Fruit fly (Drosophila melanogaster) ovary, adult (tissue): ENCODE measurements around the gene Rpp20.

Source experiments
- CG17801 ChIP-seq: fragments of 200-800 bp; optimal IDR thresholded peaks from 2 replicates; lab custom pipeline; 2019; ENCODE audit warnings: missing biosample characterization, mild to moderate bottlenecking, missing genetic modification characterization, moderate library complexity; ENCODE audit not compliant: partially characterized antibody

Rpp20 gene

DNA sequence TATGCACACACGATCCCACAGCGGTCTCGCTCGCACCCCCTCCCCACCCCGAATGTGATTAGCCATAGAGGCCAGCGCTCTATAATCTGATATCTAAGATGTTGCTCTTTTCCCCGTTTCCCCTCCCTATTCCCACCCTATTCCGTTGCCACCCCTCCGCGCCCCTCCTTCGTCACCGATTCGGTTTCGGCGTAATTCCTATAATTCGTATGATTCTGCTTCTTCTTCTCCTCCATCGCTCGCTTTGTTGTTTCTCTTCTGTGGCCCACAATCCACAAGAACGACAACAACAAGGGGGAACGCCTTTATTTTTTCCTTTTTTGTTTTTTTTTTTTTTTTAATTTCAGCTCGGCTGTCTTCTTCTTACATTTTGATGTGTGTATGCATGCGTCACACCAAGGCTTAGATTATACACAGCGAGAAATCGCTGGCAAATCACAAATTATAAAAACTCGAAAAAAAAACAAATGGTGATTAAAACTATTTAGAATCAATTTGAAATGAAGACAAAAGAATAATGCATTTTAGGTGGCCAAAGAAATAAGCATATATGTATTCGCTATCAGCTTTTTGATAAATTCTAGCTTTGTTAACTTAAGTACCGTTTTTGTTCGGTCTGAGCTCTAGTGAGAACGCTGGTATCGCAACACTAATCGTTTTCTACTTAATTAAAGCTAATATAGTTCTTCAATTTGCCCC, 25.7 kb downstream of the Rpp20 start:
- no peak for TF ChIP-seq CG17801 (GFP tag; lab: Kevin White, UChicago)

DNA sequence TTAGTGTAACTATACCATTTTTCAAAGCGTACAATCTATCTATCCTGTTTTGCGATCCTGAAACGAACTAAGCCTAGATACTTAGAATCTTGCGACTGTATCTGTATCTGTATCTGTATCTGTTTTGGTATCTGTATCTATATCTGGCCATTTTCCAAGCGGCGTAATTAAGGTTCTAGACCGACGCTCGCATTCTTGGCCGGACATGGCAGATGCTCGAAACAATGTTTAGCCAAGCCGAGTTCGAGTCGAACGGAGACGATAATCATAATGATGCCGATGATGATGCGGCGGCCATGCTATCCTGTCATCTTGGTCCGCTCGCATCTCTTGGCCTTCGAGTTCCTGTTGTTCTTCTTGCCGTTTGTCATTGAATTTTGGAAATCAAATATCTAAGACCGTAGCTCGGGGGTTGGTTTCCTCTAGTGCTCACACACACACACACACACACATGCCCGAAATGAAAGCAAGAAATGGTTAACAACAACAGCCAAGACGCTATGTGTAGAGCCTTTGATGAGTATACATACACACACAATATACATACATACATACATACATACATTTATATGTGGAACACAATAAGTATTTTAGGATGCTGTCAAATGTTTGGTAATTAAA, 27.9 kb downstream of the Rpp20 start:
- TF ChIP-seq CG17801 (GFP tag; lab: Kevin White, UChicago) = no peak

DNA sequence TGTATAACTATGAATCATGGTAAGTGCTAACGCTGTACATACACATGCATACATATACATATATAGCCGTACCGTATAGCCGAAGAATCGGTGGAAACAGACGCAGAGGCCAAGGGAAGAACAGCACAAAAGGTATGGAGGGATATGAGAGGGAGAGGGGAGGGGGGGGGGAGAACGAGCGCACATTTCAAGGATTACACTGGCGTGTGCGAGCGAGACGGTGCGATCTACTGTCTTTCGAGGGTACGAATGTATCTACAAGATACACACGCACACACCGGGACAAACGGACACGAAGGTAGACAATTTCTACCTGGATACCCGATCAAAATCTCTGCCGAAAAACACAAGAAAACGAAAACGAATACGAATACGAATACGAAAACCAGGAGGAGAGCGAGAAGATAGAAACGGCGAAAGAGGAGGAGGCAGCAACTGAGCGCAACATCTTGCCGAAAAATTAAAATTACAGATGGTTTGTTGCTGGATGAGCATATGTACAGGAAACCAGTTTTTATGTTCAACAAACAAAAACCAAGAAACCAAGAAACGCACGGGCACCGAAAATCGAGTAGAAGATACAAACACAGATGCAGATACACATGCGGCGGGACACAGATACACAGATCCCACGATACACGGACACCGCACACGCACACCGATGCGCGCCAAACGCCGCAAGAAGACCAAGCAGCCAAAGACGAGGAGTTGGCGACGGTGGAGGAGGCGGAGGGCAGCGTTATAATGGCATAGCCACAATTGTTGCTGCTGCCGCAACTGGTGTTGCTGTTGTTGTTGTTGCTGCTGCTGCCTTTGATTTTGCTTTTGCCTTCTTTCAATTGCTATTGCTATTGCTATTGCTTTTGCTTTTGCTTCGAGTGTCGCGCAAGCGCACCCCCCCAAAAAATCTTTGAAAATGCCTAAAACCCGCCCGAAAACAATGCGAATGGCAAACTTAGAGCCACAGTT, 29.8 kb downstream of the Rpp20 start:
- no peak for TF ChIP-seq CG17801 (GFP tag; lab: Kevin White, UChicago)

DNA sequence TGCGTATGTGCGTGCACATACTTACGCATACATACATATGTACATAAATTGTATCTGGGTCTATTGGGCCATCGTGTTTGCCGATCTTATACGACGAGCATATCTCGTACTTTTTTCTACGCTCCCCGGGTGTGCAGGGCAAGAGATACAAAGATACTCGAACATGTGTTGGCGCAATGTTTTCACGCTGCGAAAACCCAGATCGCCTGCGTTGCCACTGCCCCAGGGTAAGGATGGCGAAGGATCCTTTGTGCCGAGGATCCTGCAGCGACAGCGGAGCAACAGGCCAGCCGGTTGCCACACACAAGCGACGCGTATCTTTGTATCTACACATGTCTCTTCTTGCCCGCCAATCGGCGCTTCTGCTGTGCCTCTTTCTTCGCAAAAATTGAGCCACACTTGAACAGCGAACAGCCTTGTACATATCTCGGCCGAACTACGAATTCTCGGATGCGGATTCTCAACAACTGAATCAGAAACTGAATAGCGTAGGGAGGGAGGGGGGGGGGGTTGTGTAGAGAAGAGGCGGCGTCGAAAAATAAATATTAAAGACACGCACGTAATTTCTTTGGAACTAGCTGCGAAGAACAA, 30.9 kb downstream of the Rpp20 start:
- TF ChIP-seq CG17801 (GFP tag; lab: Kevin White, UChicago) = no peak

DNA sequence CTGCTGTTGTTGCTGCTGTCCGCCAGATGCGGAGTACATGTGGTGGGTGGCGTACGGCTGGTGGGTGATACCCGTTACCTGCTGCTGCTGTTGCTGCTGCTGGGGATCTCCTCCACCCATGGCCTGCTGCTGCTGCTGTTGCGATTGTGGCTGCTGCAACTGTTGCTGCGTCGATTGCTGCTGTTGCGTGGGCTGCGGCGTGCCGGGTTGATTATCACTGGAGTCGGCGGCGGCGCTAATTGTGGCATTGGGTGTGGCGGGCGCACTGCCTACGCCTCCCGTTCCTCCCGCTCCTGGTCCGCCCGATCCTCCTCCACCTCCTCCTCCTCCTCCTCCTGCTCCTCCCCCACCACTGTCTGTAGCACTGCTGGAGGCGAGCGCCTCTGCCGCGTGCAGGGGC, 37.6 kb downstream of the Rpp20 start:
- no peak for TF ChIP-seq CG17801 (GFP tag; lab: Kevin White, UChicago)

DNA sequence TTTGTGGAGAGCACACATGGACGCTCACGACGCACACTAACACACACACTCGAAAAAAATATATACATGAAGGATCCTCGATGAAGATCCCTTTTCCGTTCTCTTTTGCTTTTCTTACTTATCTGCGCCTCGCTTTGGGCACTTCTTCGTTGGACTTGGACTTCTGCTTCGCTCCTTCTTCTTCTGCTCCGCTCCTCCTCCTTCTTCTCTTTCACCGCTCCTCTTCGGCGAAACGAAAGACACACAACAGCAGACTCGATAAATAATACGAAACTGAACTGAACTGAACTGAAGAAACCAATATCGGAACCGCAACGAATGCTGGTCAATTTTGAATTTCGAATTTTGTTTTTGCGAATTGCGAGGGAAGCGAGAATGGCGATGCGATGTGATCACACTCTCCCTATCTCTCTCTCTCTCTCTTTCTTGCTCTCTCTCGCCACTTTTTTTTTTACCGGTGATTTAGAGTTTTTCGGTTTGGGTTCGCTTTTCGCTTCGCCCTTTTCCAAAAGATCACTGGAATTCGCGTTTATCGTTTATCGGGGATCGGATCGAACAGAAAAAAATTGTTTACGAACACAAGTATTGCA, 38.6 kb downstream of the Rpp20 start:
- TF ChIP-seq CG17801 (GFP tag; lab: Kevin White, UChicago) = no peak

DNA sequence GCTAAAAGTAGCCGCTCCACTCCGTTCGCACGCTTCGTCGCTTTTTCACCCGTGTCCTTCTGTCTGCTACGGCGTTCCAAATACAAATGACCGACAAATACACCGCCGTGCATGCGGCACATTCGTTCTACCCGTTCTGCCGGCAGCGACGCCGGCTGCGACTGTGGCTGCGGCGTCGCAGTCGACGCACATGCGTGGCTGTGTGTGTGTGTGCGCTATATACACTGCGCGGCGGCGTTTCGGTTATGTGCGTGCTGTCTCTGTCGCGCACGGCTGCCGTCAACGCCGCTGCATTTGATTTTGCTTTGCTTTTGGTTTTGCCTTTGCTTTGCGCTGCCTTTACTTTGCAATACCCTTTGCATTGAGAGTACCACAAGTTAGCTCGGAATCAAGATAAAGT, 39.2 kb downstream of the Rpp20 start, which contains the start of gene zld:
Gene zld (minus strand): TSS at position 92 of the 400 bp plus-strand sequence.
- TF ChIP-seq CG17801 (GFP tag; lab: Kevin White, UChicago) = no peak

DNA sequence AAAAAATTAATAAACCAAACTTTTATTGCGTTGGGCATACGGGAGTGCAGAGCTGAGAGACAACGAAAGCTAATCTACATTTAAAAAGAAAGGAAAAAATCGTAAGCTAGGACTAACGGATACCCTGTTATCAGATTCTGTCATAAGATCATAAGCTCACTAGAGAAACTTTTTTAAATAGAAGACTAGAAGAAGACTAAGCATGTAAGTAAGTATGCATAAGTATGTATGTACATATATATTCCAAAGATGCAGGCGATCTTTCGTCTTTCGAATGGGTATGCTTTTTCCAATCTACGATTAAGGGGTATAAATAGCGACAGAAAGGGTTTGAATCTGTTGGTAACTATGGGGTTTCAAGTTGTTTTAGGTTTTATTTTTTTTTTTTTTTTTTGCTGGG, 40.6 kb downstream of the Rpp20 start:
- TF ChIP-seq CG17801 (GFP tag; lab: Kevin White, UChicago) = no peak

DNA sequence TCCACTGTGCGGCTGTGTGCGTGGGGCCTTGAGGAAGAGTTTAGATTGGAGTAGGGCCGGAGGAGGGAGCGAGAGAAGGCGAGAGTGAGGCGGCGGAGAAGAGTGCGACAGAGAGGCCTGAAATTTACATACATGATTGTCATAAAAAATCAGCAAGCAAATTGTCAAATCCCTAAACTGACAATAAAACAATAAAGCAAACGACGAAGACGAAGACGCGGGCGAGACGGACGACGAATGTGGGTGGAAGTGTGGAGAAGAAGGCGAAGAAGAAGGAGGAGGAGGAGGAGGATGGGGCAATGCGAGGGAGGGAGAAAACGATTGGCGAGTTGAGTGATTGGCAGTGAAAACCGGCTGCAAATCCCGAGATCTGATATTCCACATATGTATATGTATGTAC, 41.2 kb downstream of the Rpp20 start:
- no peak for TF ChIP-seq CG17801 (GFP tag; lab: Kevin White, UChicago)

DNA sequence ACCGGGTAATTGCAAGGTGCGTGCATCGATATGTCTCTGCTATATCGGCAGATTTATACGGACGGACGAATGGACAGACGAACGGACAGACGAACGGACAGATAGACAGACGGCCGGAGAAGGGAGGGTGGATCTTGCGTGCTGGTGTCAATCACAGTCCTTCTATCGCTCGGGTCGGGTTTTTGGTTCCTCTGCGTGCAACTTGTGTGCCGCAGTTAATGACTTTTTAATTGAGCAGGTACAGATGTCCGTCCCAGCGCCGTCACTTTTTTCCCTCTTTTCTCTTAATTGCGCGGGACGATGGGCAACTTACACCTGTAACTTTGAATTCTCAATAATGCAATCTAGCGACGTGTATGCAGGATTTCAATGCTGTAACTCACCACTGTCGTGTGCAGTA, 42.6 kb downstream of the Rpp20 start:
- no peak for TF ChIP-seq CG17801 (GFP tag; lab: Kevin White, UChicago)

DNA sequence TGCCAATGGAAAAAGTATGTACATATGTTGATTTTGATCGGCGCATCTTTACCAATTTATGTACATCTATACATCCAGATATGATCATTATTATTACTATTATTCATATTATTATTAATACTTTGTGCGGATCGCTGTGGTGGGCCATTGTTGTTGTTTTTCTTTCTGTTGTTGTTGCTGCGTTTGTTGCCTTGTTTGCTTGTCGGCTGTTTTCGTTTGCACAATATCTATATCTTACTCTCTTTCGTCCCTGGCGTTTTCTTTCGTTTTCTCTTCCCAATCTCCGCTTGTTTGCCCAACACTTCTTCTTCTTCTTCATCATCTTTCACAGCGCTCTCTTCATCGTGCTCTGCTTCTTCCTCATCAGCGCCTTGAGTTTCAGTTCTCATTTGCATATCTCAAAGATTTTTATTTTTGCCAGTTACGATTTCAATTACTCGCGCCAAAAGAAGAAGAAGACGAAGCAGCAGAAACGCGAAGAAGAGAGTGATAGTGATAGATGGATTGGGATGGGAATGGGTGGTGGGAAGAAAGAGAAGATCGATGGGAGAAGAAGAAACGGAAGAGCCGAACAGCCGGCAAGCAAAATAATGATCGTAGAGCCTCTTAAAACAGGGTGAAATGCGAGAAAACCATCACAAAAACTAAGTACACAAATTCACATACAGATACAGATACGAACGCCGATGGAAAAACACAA, 43.8 kb downstream of the Rpp20 start:
- no peak for TF ChIP-seq CG17801 (GFP tag; lab: Kevin White, UChicago)

DNA sequence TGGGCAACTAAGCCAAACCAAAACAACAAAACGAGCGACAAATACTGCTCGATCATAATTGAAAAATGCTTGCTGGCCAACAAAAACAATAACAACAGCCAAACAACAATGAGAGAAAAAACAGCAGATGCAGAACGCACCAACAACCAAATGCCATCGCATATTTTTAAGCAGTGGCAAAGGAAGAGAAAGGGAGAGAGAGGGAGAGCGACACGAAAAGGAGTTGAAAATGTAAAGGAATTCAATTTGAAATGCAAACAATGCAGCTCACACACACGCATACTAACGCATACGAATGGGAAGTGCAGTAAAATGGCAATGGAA, 44.4 kb downstream of the Rpp20 start:
- no peak for TF ChIP-seq CG17801 (GFP tag; lab: Kevin White, UChicago)

DNA sequence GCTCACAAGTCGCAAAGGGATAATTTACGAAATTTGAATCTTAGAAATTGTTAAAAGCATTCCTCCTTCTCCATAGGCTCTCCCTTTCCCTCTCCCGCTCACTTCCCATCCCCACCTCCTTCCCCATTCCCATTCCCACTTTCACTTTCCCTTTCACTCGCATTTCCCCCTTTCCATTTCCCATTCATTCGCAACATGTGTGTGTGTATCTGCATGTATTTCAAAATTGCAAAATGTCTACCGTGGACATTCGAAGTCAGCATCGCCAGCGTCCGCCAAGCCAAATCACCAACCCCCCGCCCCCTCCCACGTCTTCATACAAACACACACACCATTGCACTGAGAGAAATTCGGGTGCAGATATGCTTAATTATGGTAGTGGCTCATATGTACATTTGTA, 47.6 kb downstream of the Rpp20 start:
- TF ChIP-seq CG17801 (GFP tag; lab: Kevin White, UChicago) = no peak

DNA sequence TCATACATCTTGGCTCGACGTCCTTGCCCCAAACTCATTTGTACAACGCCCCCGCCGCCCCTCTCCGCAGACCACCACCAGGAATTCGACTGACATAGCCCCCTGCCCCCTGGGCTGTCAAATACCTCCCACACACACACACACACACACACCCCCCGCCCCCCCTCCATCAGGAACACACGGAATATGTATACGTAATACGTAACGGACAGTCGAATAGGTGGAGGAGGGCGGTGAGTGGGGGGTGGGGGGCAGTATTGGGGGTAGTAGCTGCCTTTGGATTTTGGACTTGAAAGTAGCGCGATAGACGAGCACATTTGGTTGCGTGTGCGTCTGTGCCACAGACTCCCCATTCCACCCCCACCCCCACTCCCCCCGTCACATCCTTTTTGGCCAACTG, 48.3 kb downstream of the Rpp20 start:
- TF ChIP-seq CG17801 (GFP tag; lab: Kevin White, UChicago) = no peak
